Worm (Caenorhabditis elegans) whole organism, L3 larva: ENCODE measurements around the gene clec-121.

Source experiments
- aly-2 ChIP-seq: fragments of 150-350 bp; optimal IDR thresholded peaks from 2 replicates; lab custom pipeline; 2014; ENCODE audit warnings: missing biosample characterization, missing genetic modification characterization
- ama-1 ChIP-seq: fragments of 150-350 bp; optimal IDR thresholded peaks from 2 replicates; lab custom pipeline; 2018
- eor-1 ChIP-seq, 2 experiments: fragments of 150-350 bp; optimal IDR thresholded peaks; 2 replicates each; lab custom pipeline; 2014 to 2018; ENCODE audit warnings: missing biosample characterization in 2 of 2, missing genetic modification characterization in 2 of 2
- fkh-10 ChIP-seq: sonication (generic microtip); optimal IDR thresholded peaks from 2 replicates; lab custom pipeline; 2017; ENCODE audit warnings: missing biosample characterization, missing genetic modification reagents, missing genetic modification characterization
- fos-1 ChIP-seq: fragments of 150-350 bp; optimal IDR thresholded peaks from 2 replicates; lab custom pipeline; 2014; ENCODE audit warnings: missing biosample characterization, missing genetic modification characterization
- hmg-11 ChIP-seq: sonication (generic microtip); optimal IDR thresholded peaks from 2 replicates; lab custom pipeline; 2016; ENCODE audit warnings: missing genetic modification characterization, missing compliant biosample characterization
- jun-1 ChIP-seq: fragments of 150-350 bp; optimal IDR thresholded peaks from 2 replicates; lab custom pipeline; 2014; ENCODE audit warnings: missing biosample characterization, missing genetic modification reagents, missing genetic modification characterization
- lin-15B ChIP-seq: fragments of 150-350 bp; optimal IDR thresholded peaks from 2 replicates; lab custom pipeline; 2014; ENCODE audit warnings: missing biosample characterization, missing genetic modification characterization
- mdl-1 ChIP-seq: fragments of 150-350 bp; optimal IDR thresholded peaks from 2 replicates; lab custom pipeline; 2014; ENCODE audit warnings: missing biosample characterization, missing genetic modification characterization
- nhr-25 ChIP-seq: sonication (generic microtip); optimal IDR thresholded peaks from 2 replicates; lab custom pipeline; 2017; ENCODE audit warnings: missing biosample characterization, missing genetic modification characterization
- pha-4 ChIP-seq: fragments of 150-350 bp; optimal IDR thresholded peaks from 2 replicates; lab custom pipeline; 2014; ENCODE audit warnings: missing biosample characterization, missing genetic modification reagents, missing genetic modification characterization
- skn-1 ChIP-seq: fragments of 150-350 bp; optimal IDR thresholded peaks from 2 replicates; lab custom pipeline; 2014; ENCODE audit warnings: missing biosample characterization, missing genetic modification characterization
- unc-39 ChIP-seq: sonication (generic microtip); optimal IDR thresholded peaks from 4 replicates; lab custom pipeline; 2017; ENCODE audit warnings: missing biosample characterization, missing genetic modification characterization
- unc-62 ChIP-seq: fragments of 150-350 bp; sonication (generic microtip); optimal IDR thresholded peaks from 4 replicates; lab custom pipeline; 2014; ENCODE audit warnings: missing biosample characterization, missing genetic modification reagents, missing genetic modification characterization

DNA sequence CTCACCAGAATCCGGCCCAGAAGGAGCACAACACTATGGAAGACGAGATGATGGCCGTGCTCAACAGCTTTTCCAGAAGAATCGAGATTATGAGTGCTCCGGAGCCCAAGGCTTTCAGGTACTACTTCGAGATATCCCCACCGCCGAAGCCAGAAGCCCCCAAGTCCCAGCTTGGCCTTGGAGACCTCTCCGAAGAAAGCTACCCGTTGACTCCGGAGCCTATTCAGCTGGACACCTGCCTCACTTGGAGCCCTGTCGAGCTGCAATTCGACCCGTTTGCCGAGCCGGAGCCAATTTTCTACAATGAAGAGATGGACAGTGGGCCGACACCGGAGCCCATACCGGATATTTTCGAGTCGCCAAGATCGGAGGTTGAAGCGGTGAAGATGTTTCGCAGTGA, 40.5 kb upstream of the clec-121 start:
- TF ChIP-seq unc-39 (tag; lab: Kevin White, UChicago) = no peak
- no peak for TF ChIP-seq pha-4 (tag; lab: Kevin White, UChicago)
- TF ChIP-seq fos-1 (tag; lab: Kevin White, UChicago) = no peak
- no peak for TF ChIP-seq mdl-1
- TF ChIP-seq hmg-11 (tag; lab: Kevin White, UChicago) = no peak
- TF ChIP-seq fkh-10 = no peak
- no peak for TF ChIP-seq ama-1 (lab: Kevin White, UChicago)
- TF ChIP-seq jun-1 = no peak
- TF ChIP-seq eor-1 (tag; optimal IDR thresholded peaks at IDR 0.05; lab: Kevin White, UChicago) = no peak
- no peak for TF ChIP-seq lin-15B (tag; lab: Kevin White, UChicago)
- no peak for TF ChIP-seq nhr-25 (tag; lab: Kevin White, UChicago)
- TF ChIP-seq aly-2 (tag; lab: Kevin White, UChicago) = no peak
- TF ChIP-seq skn-1 (tag; lab: Kevin White, UChicago) = no peak
- TF ChIP-seq unc-62 (GFP tag; lab: Kevin White, UChicago) = no peak
